Fruit fly (Drosophila melanogaster): Measurements from ENCODE around the gene Pitslre.

Pitslre gene

dm6 chr3L:20798325-20798846 is 27.1 kb downstream of the Pitslre start, which contains the start of the genes CG3698 and tzn:
Gene CG3698 (minus strand): TSS chr3L:20798375.
Gene tzn (plus strand): TSS chr3L:20798645.
- TF ChIP-seq Dfd (GFP tag; optimal IDR thresholded peaks at IDR 0.05) (no peak), pros (GFP tag; optimal IDR thresholded peaks at IDR 0.05) (no peak), CG4404 (GFP tag; IDR thresholded peaks at IDR 0.05) (peak; percentile 71), CG4730 (GFP tag; IDR thresholded peaks at IDR 0.05) (peak; percentile 88), CG30020 (tag; optimal IDR thresholded peaks at IDR 0.05) (peak; percentile 66), sd (tag; optimal IDR thresholded peaks at IDR 0.05) (no peak), CG6683 (GFP tag; optimal IDR thresholded peaks at IDR 0.05) (peak; percentile 92), stwl (tag; optimal IDR thresholded peaks at IDR 0.05) (peak; percentile 91), vvl (GFP tag; IDR thresholded peaks at IDR 0.05) (peak; percentile 97), bab2 (GFP tag; optimal IDR thresholded peaks at IDR 0.05) (peak; percentile 77), CG6654 (GFP tag; optimal IDR thresholded peaks at IDR 0.05) (peak; percentile 88), CG10979 (tag; optimal IDR thresholded peaks at IDR 0.05) (peak; percentile 87), eyg (GFP tag; optimal IDR thresholded peaks at IDR 0.05) (peak; percentile 82), dysf (GFP tag; IDR thresholded peaks at IDR 0.05) (peak; percentile 92), Ssrp (tag; optimal IDR thresholded peaks at IDR 0.05) (peak; percentile 87), BEAF-32 (GFP tag; optimal IDR thresholded peaks at IDR 0.05) (peak; percentile 43), HmgZ (tag; optimal IDR thresholded peaks at IDR 0.05) (peak; percentile 94), CG18011 (GFP tag; optimal IDR thresholded peaks at IDR 0.05) (peak; percentile 81), disco-r (GFP tag; optimal IDR thresholded peaks at IDR 0.05) (peak; percentile 80), CG13123 (GFP tag; optimal IDR thresholded peaks at IDR 0.05) (peak; percentile 89), Adf1 (GFP tag; IDR thresholded peaks at IDR 0.05) (peak; percentile 73), en (GFP tag; optimal IDR thresholded peaks at IDR 0.05) (peak; percentile 85), Lpt (GFP tag; optimal IDR thresholded peaks at IDR 0.05) (no peak), CG2199 (GFP tag; IDR thresholded peaks at IDR 0.05) (peak; percentile 97), zen2 (GFP tag; IDR thresholded peaks at IDR 0.05; ENCODE audit: partially characterized antibody) (no peak), CG10543 (GFP tag; optimal IDR thresholded peaks at IDR 0.05) (peak; percentile 91), CG7745 (tag; optimal IDR thresholded peaks at IDR 0.05) (no peak), amos (GFP tag; IDR thresholded peaks at IDR 0.05; ENCODE audit: partially characterized antibody) (no peak), Six4 (GFP tag; optimal IDR thresholded peaks at IDR 0.05) (peak; percentile 96), Xrp1 (GFP tag; IDR thresholded peaks at IDR 0.05) (peak; percentile 43; the same call in 1 of the 2 replicates), slou (GFP tag; optimal IDR thresholded peaks at IDR 0.05) (peak; percentile 89), sim (GFP tag; IDR thresholded peaks at IDR 0.05) (peak; percentile 82), kni (GFP tag; optimal IDR thresholded peaks at IDR 0.05) (peak; percentile 88), Gug (GFP tag; IDR thresholded peaks at IDR 0.05) (peak; percentile 69; the same call in 3 of the 4 replicates), ssp (GFP tag; IDR thresholded peaks at IDR 0.05) (peak; percentile 81), Bteb2 (GFP tag; optimal IDR thresholded peaks at IDR 0.05) (peak; percentile 82), repo (GFP tag; optimal IDR thresholded peaks at IDR 0.05) (peak; percentile 84), fu2 (GFP tag; optimal IDR thresholded peaks at IDR 0.05) (peak; percentile 70), CG17186 (GFP tag; optimal IDR thresholded peaks at IDR 0.05) (peak; percentile 85), Tbp (GFP tag; optimal IDR thresholded peaks at IDR 0.05) (no peak), CG17829 (tag; optimal IDR thresholded peaks at IDR 0.05) (peak; percentile 89), btn (GFP tag; optimal IDR thresholded peaks at IDR 0.05) (peak; percentile 71), Dll (GFP tag; IDR thresholded peaks at IDR 0.05; ENCODE audit: partially characterized antibody) (no peak), CG1603 (tag; optimal IDR thresholded peaks at IDR 0.05) (peak; percentile 94), Asciz (GFP tag; optimal IDR thresholded peaks at IDR 0.05) (peak; percentile 94), H15 (GFP tag; IDR thresholded peaks at IDR 0.05) (peak; percentile 94), HLH54F (GFP tag; optimal IDR thresholded peaks at IDR 0.05) (peak; percentile 81), CG9817 (tag; optimal IDR thresholded peaks at IDR 0.05) (peak; percentile 96), gro (GFP tag; optimal IDR thresholded peaks at IDR 0.05) (peak; percentile 82), CG7556 (GFP tag; optimal IDR thresholded peaks at IDR 0.05) (peak; percentile 82)

All from whole organism, embryonic.